Fruit fly (Drosophila melanogaster): ENCODE results near the gene Akap200.

The Akap200 gene

DNA sequence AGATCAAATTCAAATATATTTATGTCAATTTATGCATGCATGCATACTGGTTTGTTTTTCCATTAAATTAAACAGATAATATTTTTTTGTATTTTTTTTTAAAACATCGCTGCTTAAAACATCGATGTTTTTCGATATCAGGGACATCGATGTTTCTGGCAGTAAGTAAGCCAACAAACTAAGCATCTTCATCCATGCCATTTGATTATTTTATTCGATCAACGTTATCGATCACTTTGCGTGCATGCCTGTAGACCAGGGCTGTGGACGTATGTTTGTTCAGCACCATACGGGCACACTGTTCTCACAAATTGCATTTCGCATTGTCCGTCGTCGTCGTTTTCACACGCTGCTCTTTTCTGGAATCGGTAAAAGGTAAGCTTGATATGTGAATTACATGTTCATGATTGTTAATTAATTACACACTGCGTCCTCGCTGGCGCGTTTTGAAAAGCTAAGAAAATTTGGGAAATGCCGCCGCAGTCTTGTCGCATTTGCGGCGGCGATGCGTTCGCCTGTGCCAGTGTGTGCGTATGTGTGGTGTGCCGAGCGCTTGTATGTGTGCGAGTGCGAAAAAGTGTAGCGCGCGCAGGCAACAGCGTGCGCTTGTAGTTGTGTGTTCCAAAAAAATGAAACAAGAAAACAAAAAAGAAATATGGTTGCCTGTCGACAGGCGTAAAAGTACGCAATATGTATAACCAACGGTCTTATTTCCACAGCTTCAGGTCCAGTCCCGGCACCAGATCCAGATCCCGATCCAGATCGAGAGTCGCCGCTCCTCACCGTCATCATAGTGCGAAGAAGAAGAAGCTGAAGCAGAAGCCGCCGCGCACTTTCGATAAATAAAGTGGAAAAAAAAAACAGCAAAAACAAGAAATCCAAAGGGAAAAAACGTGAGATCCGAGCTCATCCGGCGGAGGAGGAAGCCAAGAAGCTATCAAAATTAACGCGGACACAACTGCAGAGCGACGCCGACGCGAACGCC lies 11.9 kb upstream of the Akap200 start, which contains the start of gene emb (continued):
- peak; percentile 7 for TF ChIP-seq lbe (GFP tag; optimal IDR thresholded peaks at IDR 0.05)
- TF ChIP-seq Ets97D (GFP tag; optimal IDR thresholded peaks at IDR 0.05): peak; percentile 95
- peak; percentile 55 for TF ChIP-seq slbo (GFP tag; IDR thresholded peaks at IDR 0.05)
- peak; percentile 37 for TF ChIP-seq ind (GFP tag; optimal IDR thresholded peaks at IDR 0.05)
- TF ChIP-seq CTCF (GFP tag; optimal IDR thresholded peaks at IDR 0.05): no peak
- TF ChIP-seq CG13424 (tag; optimal IDR thresholded peaks at IDR 0.05): peak; percentile 26
- TF ChIP-seq dm (GFP tag; optimal IDR thresholded peaks at IDR 0.05): peak; percentile 83
- no peak for TF ChIP-seq pfk (GFP tag; optimal IDR thresholded peaks at IDR 0.05)
- TF ChIP-seq Myb (GFP tag; optimal IDR thresholded peaks at IDR 0.05): peak; percentile 59
- no peak for TF ChIP-seq klu (GFP tag; IDR thresholded peaks at IDR 0.05)
- TF ChIP-seq her (GFP tag; optimal IDR thresholded peaks at IDR 0.05): peak; percentile 38
- peak; percentile 89 for TF ChIP-seq nerfin-1 (tag; optimal IDR thresholded peaks at IDR 0.05)
- peak; percentile 9 for TF ChIP-seq CG12942 (GFP tag; optimal IDR thresholded peaks at IDR 0.05)
- TF ChIP-seq tio (GFP tag; optimal IDR thresholded peaks at IDR 0.05): no peak
- TF ChIP-seq kah (GFP tag; optimal IDR thresholded peaks at IDR 0.05): peak; percentile 27
- peak; percentile 46 for TF ChIP-seq Six4 (GFP tag; optimal IDR thresholded peaks at IDR 0.05)
- peak; percentile 79; the same call in 1 of the 3 replicates for TF ChIP-seq CG34422 (GFP tag; IDR thresholded peaks at IDR 0.05)
- TF ChIP-seq trem (tag; optimal IDR thresholded peaks at IDR 0.05): peak; percentile 68
- TF ChIP-seq HLHmδ (GFP tag; optimal IDR thresholded peaks at IDR 0.05): peak; percentile 12
- peak; percentile 87 for TF ChIP-seq unc-4 (GFP tag; IDR thresholded peaks at IDR 0.05; ENCODE audit: partially characterized antibody)
- TF ChIP-seq dysf (GFP tag; IDR thresholded peaks at IDR 0.05): peak; percentile 57; the same call in 2 of the 3 replicates
- TF ChIP-seq CG2129 (GFP tag; IDR thresholded peaks at IDR 0.05; ENCODE audit: partially characterized antibody): peak; percentile 67; the same call in 1 of the 2 replicates
- peak; percentile 90 for TF ChIP-seq knrl (GFP tag; IDR thresholded peaks at IDR 0.05; ENCODE audit: partially characterized antibody)
- TF ChIP-seq ab (GFP tag; optimal IDR thresholded peaks at IDR 0.05): no peak
- no peak for TF ChIP-seq C15 (GFP tag; IDR thresholded peaks at IDR 0.05)
- no peak for TF ChIP-seq gt (GFP tag; IDR thresholded peaks at IDR 0.05)
- TF ChIP-seq CG18619 (GFP tag; optimal IDR thresholded peaks at IDR 0.05): peak; percentile 15
- no peak for TF ChIP-seq CG1832 (GFP tag; optimal IDR thresholded peaks at IDR 0.05)
- TF ChIP-seq CG3163 (GFP tag; optimal IDR thresholded peaks at IDR 0.05): peak; percentile 24
- TF ChIP-seq CG10209 (GFP tag; optimal IDR thresholded peaks at IDR 0.05): peak; percentile 13
- peak in 1 of 2 experiments; percentile 17 for TF ChIP-seq Pdp1 (GFP tag; optimal IDR thresholded peaks at IDR 0.05)
- peak; percentile 43 for TF ChIP-seq CG4854 (GFP tag; optimal IDR thresholded peaks at IDR 0.05)
- peak in 1 of 2 experiments; percentile 1 for TF ChIP-seq tll (GFP tag; optimal IDR thresholded peaks at IDR 0.05)
- TF ChIP-seq Hmx (GFP tag; optimal IDR thresholded peaks at IDR 0.05): no peak
- TF ChIP-seq Aef1 (GFP tag; IDR thresholded peaks at IDR 0.05): no peak
- TF ChIP-seq Xrp1 (GFP tag; IDR thresholded peaks at IDR 0.05): peak; percentile 37; the same call in 1 of the 2 replicates
- TF ChIP-seq lilli (GFP tag; optimal IDR thresholded peaks at IDR 0.05): peak; percentile 67
- no peak for TF ChIP-seq stc (GFP tag; IDR thresholded peaks at IDR 0.05)
- no peak for TF ChIP-seq Fer2 (tag; optimal IDR thresholded peaks at IDR 0.05)
- 0 out of 2 replicates have a peak, but pooled peaks have one; percentile 24 for TF ChIP-seq CG17328 (GFP tag; IDR thresholded peaks at IDR 0.05)
- TF ChIP-seq vfl (GFP tag; optimal IDR thresholded peaks at IDR 0.05): peak; percentile 34
- TF ChIP-seq Lpt (GFP tag; optimal IDR thresholded peaks at IDR 0.05): no peak
- peak; percentile 33 for TF ChIP-seq CG1602 (GFP tag; optimal IDR thresholded peaks at IDR 0.05)
- TF ChIP-seq CG17912 (GFP tag; optimal IDR thresholded peaks at IDR 0.05): no peak
- TF ChIP-seq cad (GFP tag; optimal IDR thresholded peaks at IDR 0.05): no peak
- peak; percentile 51 for TF ChIP-seq az2 (GFP tag; optimal IDR thresholded peaks at IDR 0.05)
- peak; percentile 43 for TF ChIP-seq CG8089 (GFP tag; optimal IDR thresholded peaks at IDR 0.05)
- TF ChIP-seq MTF-1 (GFP tag; optimal IDR thresholded peaks at IDR 0.05; ENCODE audit: borderline replicate concordance): no peak
- TF ChIP-seq CG4282 (GFP tag; optimal IDR thresholded peaks at IDR 0.05): no peak

Measured in whole organism, embryonic.